Worm (Caenorhabditis elegans) whole organism, midembryonic: ENCODE results near the gene rfth-1.

Experiments
- T22C8.4 ChIP-seq: fragments of 200-800 bp; sonication (Bioruptor generic); IDR thresholded peaks from 2 replicates; pipeline ENCODE4 v1.3.6; 2022; ENCODE audit warnings: missing genetic modification characterization, missing compliant biosample characterization
- cog-1 ChIP-seq: sonication (generic microtip); optimal IDR thresholded peaks from 2 replicates; lab custom pipeline; 2016; ENCODE audit warnings: missing genetic modification characterization, missing compliant biosample characterization
- flt-1 ChIP-seq: fragments of 200-800 bp; sonication (Bioruptor generic); IDR thresholded peaks from 2 replicates; pipeline ENCODE4 v1.3.6; 2022; ENCODE audit warnings: missing genetic modification characterization, missing compliant biosample characterization
- klf-2 ChIP-seq: fragments of 200-800 bp; sonication (Bioruptor generic); conservative IDR thresholded peaks from 2 replicates; pipeline ENCODE4 v1.3.6; 2022; ENCODE audit warnings: missing genetic modification reagents, missing genetic modification characterization, missing compliant biosample characterization
- med-1 ChIP-seq: sonication (generic microtip); optimal IDR thresholded peaks from 2 replicates; lab custom pipeline; 2017; ENCODE audit warnings: missing genetic modification characterization, mild to moderate bottlenecking, missing compliant biosample characterization, antibody characterized with exemption, missing genetic modification reagents; ENCODE audit not compliant: insufficient read depth
- ref-1 ChIP-seq: fragments of 200-800 bp; sonication (Bioruptor generic); conservative IDR thresholded peaks from 2 replicates; pipeline ENCODE4 v1.3.6; 2022; ENCODE audit warnings: missing genetic modification reagents, missing genetic modification characterization, missing compliant biosample characterization
- tab-1 ChIP-seq: fragments of 200-800 bp; sonication (Bioruptor generic); IDR thresholded peaks from 2 replicates; pipeline ENCODE4 v1.3.6; 2022; ENCODE audit warnings: missing genetic modification characterization, missing compliant biosample characterization
- ztf-23 ChIP-seq: fragments of 200-800 bp; sonication (Bioruptor generic); IDR thresholded peaks from 2 replicates; pipeline ENCODE4 v1.3.6; 2022; ENCODE audit warnings: missing genetic modification reagents, missing genetic modification characterization, missing compliant biosample characterization
- ztf-29 ChIP-seq: fragments of 200-800 bp; sonication (Bioruptor generic); IDR thresholded peaks from 2 replicates; pipeline ENCODE4 v1.3.6; 2022; ENCODE audit warnings: missing genetic modification reagents, missing genetic modification characterization, missing compliant biosample characterization

Gene rfth-1

DNA sequence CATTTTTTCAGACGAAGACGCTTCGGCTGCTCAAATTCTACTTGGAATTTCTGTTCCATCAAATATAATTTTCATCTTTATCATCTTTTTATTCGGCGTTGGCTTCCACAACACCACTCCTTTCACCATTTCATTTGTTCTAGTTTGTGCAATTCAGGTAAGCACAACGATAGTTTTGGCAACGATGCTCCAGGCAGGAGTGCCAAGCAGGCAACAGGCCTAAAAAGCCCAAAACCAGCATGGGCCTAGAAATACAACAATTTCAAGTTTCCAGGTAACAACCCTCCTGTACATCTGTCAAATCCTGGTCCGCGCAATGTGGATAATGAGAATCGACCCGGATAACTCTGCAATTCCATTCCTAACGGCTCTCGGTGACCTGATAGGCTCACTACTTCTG, 30.1 kb upstream of the rfth-1 start:
- no peak for TF ChIP-seq med-1 (GFP tag; lab: Kevin White, UChicago)
- no peak for TF ChIP-seq ztf-23 (GFP tag; lab: Robert Waterston, UW)
- no peak for TF ChIP-seq flt-1 (GFP tag; lab: Robert Waterston, UW)
- no peak for TF ChIP-seq cog-1 (tag; lab: Kevin White, UChicago)
- TF ChIP-seq ztf-29 (GFP tag; lab: Robert Waterston, UW): no peak
- TF ChIP-seq tab-1 (GFP tag; lab: Robert Waterston, UW): no peak

ce11 chrIV:4538672-4539071, 27.6 kb upstream of the rfth-1 start:
- no peak for TF ChIP-seq cog-1 (tag; lab: Kevin White, UChicago)
- 0 out of 2 replicates have a peak, but pooled peaks have one; percentile 40 for TF ChIP-seq ztf-23 (GFP tag; lab: Robert Waterston, UW)

DNA sequence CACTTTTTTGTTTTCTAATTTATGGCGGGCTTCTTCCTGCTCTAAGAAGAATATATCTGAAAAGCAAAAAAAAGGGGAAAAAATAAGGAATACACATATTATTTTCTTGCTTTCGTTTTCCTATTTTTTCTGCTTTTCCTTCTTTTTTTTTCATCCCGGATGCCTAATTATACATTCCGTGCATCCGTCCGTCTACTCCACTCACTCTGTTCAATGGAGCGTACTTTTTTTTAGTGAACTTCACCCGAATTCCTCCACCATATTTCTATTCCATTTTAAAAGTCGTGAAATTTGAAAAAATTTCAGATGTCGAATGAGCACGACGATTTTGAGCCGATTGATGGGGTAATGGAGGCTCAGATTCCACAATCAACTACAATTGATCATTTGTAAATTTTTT, 25.1 kb upstream of the rfth-1 start, which contains the start of gene ZK185.2:
ZK185.2 (plus strand) TSS at position 301 of the 400 bp plus-strand sequence.
- TF ChIP-seq med-1 (GFP tag; lab: Kevin White, UChicago) (no peak), ztf-23 (GFP tag; lab: Robert Waterston, UW) (no peak), tab-1 (GFP tag; lab: Robert Waterston, UW) (no peak), klf-2 (GFP tag; lab: Robert Waterston, UW) (no peak)

DNA sequence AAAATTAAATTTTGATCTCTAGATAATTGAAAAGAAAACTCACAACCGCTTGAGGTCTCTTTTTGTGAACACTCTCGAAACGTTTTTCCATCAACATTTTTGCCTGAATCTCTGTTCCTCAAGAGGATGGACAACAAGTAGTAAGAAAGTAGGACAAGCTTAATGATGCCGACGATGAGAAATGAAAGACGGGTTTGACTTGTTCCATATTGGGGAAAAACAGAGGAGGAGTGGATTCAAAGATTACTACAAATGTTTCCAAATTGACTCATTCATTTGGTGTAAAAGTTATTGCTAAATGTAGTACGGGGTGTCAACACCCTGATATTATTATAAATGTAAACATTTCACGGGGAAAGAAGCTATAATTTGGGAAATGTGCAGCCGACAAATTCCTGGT, 21.9 kb upstream of the rfth-1 start, which contains the start of gene ZK185.4:
ZK185.4 (minus strand) TSS at position 101 of the 400 bp plus-strand sequence.
- TF ChIP-seq tab-1 (GFP tag; lab: Robert Waterston, UW): no peak
- no peak for TF ChIP-seq ztf-29 (GFP tag; lab: Robert Waterston, UW)
- TF ChIP-seq cog-1 (tag; lab: Kevin White, UChicago): no peak
- no peak for TF ChIP-seq T22C8.4 (GFP tag; lab: Robert Waterston, UW)

- TF ChIP-seq flt-1 (GFP tag; lab: Robert Waterston, UW) (no peak), ref-1 (GFP tag; lab: Robert Waterston, UW) (no peak), cog-1 (tag; lab: Kevin White, UChicago) (no peak), med-1 (GFP tag; lab: Kevin White, UChicago) (no peak), ztf-29 (GFP tag; lab: Robert Waterston, UW) (no peak), T22C8.4 (GFP tag; lab: Robert Waterston, UW) (no peak), tab-1 (GFP tag; lab: Robert Waterston, UW) (no peak), klf-2 (GFP tag; lab: Robert Waterston, UW) (no peak), ztf-23 (GFP tag; lab: Robert Waterston, UW) (no peak)
Observed at ce11 chrIV:4530170-4530569, 19.1 kb upstream of the rfth-1 start, which contains the start of gene ZK185.3. TSS of gene ZK185.3 (minus strand) at chrIV:4530432.

- TF ChIP-seq klf-2 (GFP tag; lab: Robert Waterston, UW): no peak
- TF ChIP-seq med-1 (GFP tag; lab: Kevin White, UChicago): no peak
- no peak for TF ChIP-seq ztf-29 (GFP tag; lab: Robert Waterston, UW)
- TF ChIP-seq T22C8.4 (GFP tag; lab: Robert Waterston, UW): no peak
- TF ChIP-seq cog-1 (tag; lab: Kevin White, UChicago): no peak
- TF ChIP-seq ref-1 (GFP tag; lab: Robert Waterston, UW): no peak
- no peak for TF ChIP-seq ztf-23 (GFP tag; lab: Robert Waterston, UW)
- no peak for TF ChIP-seq flt-1 (GFP tag; lab: Robert Waterston, UW)
- no peak for TF ChIP-seq tab-1 (GFP tag; lab: Robert Waterston, UW)
Observed at ce11 chrIV:4526724-4527123, 15.6 kb upstream of the rfth-1 start.

ce11 chrIV:4526028-4526427, 14.9 kb upstream of the rfth-1 start:
- TF ChIP-seq med-1 (GFP tag; lab: Kevin White, UChicago): no peak
- no peak for TF ChIP-seq ztf-23 (GFP tag; lab: Robert Waterston, UW)
- no peak for TF ChIP-seq tab-1 (GFP tag; lab: Robert Waterston, UW)
- no peak for TF ChIP-seq klf-2 (GFP tag; lab: Robert Waterston, UW)
- no peak for TF ChIP-seq cog-1 (tag; lab: Kevin White, UChicago)
- TF ChIP-seq flt-1 (GFP tag; lab: Robert Waterston, UW): no peak
- no peak for TF ChIP-seq T22C8.4 (GFP tag; lab: Robert Waterston, UW)
- no peak for TF ChIP-seq ref-1 (GFP tag; lab: Robert Waterston, UW)
- TF ChIP-seq ztf-29 (GFP tag; lab: Robert Waterston, UW): no peak

ce11 chrIV:4524943-4525342, 13.8 kb upstream of the rfth-1 start, which contains the start of gene ZK180.6:
TSS of gene ZK180.6 (minus strand) at chrIV:4525043.
- no peak for TF ChIP-seq ztf-29 (GFP tag; lab: Robert Waterston, UW)
- no peak for TF ChIP-seq med-1 (GFP tag; lab: Kevin White, UChicago)
- no peak for TF ChIP-seq flt-1 (GFP tag; lab: Robert Waterston, UW)
- no peak for TF ChIP-seq T22C8.4 (GFP tag; lab: Robert Waterston, UW)
- TF ChIP-seq cog-1 (tag; lab: Kevin White, UChicago): no peak
- TF ChIP-seq klf-2 (GFP tag; lab: Robert Waterston, UW): no peak
- no peak for TF ChIP-seq tab-1 (GFP tag; lab: Robert Waterston, UW)
- no peak for TF ChIP-seq ref-1 (GFP tag; lab: Robert Waterston, UW)

ce11 chrIV:4523461-4523860, 12.4 kb upstream of the rfth-1 start:
- TF ChIP-seq flt-1 (GFP tag; lab: Robert Waterston, UW) (no peak), cog-1 (tag; lab: Kevin White, UChicago) (no peak), T22C8.4 (GFP tag; lab: Robert Waterston, UW) (no peak), ref-1 (GFP tag; lab: Robert Waterston, UW) (no peak), ztf-23 (GFP tag; lab: Robert Waterston, UW) (no peak), klf-2 (GFP tag; lab: Robert Waterston, UW) (no peak), tab-1 (GFP tag; lab: Robert Waterston, UW) (no peak), ztf-29 (GFP tag; lab: Robert Waterston, UW) (no peak)
